Fruit fly (Drosophila melanogaster) whole organism, embryonic: ENCODE data around the gene Zdhhc8.

ENCODE experiments used
- Abd-B ChIP-seq: fragments of 200-800 bp; sonication (Bioruptor generic); optimal IDR thresholded peaks from 2 replicates; lab custom pipeline; 2018; ENCODE audit warnings: missing biosample characterization, mild to moderate bottlenecking, missing genetic modification characterization, moderate library complexity
- CG10267 ChIP-seq: fragments of 200-800 bp; sonication (Bioruptor generic); optimal IDR thresholded peaks from 2 replicates; lab custom pipeline; 2018; ENCODE audit warnings: missing biosample characterization, mild to moderate bottlenecking, missing genetic modification characterization, moderate library complexity
- CG11456 ChIP-seq: fragments of 200-800 bp; sonication (Bioruptor generic); IDR thresholded peaks from 3 replicates; pipeline ENCODE4 v1.3.6; 2022; ENCODE audit warnings: missing biosample characterization, missing genetic modification characterization
- CG12236 ChIP-seq: fragments of 200-800 bp; sonication (Bioruptor generic); optimal IDR thresholded peaks from 2 replicates; lab custom pipeline; 2016; ENCODE audit warnings: missing biosample characterization, missing genetic modification characterization
- CG12659 ChIP-seq: fragments of 200-800 bp; sonication (Bioruptor generic); optimal IDR thresholded peaks from 3 replicates; lab custom pipeline; 2017; ENCODE audit warnings: mild to moderate bottlenecking, missing biosample characterization, missing genetic modification reagents, missing genetic modification characterization
- CG13123 ChIP-seq: fragments of 200-800 bp; sonication (Bioruptor generic); optimal IDR thresholded peaks from 2 replicates; lab custom pipeline; 2016; ENCODE audit warnings: missing biosample characterization, missing genetic modification characterization
- CG13894 ChIP-seq: fragments of 200-800 bp; sonication (Bioruptor generic); optimal IDR thresholded peaks from 3 replicates; lab custom pipeline; 2018; ENCODE audit warnings: missing biosample characterization, mild to moderate bottlenecking, missing genetic modification characterization, moderate library complexity
- CG14441 ChIP-seq: fragments of 200-800 bp; sonication (Bioruptor generic); IDR thresholded peaks from 2 replicates; pipeline ENCODE4 v1.3.6; 2022; ENCODE audit warnings: missing biosample characterization, missing genetic modification characterization
- CG15011 ChIP-seq: fragments of 200-800 bp; sonication (Bioruptor generic); optimal IDR thresholded peaks from 3 replicates; lab custom pipeline; 2018; ENCODE audit warnings: missing biosample characterization, mild to moderate bottlenecking, missing genetic modification characterization
- CG17186 ChIP-seq: fragments of 200-800 bp; sonication (Bioruptor generic); optimal IDR thresholded peaks from 3 replicates; lab custom pipeline; 2017; ENCODE audit warnings: missing biosample characterization, missing genetic modification reagents, missing genetic modification characterization
- CG18262 ChIP-seq: fragments of 200-800 bp; optimal IDR thresholded peaks from 3 replicates; lab custom pipeline; 2019; ENCODE audit warnings: missing biosample characterization, mild to moderate bottlenecking, missing genetic modification characterization, moderate library complexity
- CG18476 ChIP-seq: fragments of 200-800 bp; sonication (Bioruptor generic); optimal IDR thresholded peaks from 2 replicates; lab custom pipeline; 2016; ENCODE audit warnings: missing biosample characterization, mild to moderate bottlenecking, missing genetic modification characterization
- CG30020 ChIP-seq: fragments of 200-800 bp; optimal IDR thresholded peaks from 2 replicates; lab custom pipeline; 2019; ENCODE audit warnings: missing biosample characterization, mild to moderate bottlenecking, missing genetic modification characterization, moderate library complexity
- CG4820 ChIP-seq: fragments of 200-800 bp; sonication (Bioruptor generic); optimal IDR thresholded peaks from 3 replicates; lab custom pipeline; 2016; ENCODE audit warnings: missing biosample characterization, missing genetic modification characterization
- CG6791 ChIP-seq: fragments of 200-800 bp; sonication (Bioruptor generic); IDR thresholded peaks from 3 replicates; pipeline ENCODE4 v1.3.6; 2022; ENCODE audit warnings: missing biosample characterization, missing genetic modification characterization; ENCODE audit not compliant: partially characterized antibody
- CG7271 ChIP-seq: fragments of 200-800 bp; sonication (Bioruptor generic); optimal IDR thresholded peaks from 2 replicates; lab custom pipeline; 2018; ENCODE audit warnings: missing biosample characterization, mild to moderate bottlenecking, missing genetic modification characterization, moderate library complexity
- CG7357 ChIP-seq: fragments of 200-800 bp; sonication (Bioruptor generic); IDR thresholded peaks from 3 replicates; pipeline ENCODE4 v1.3.6; 2022; ENCODE audit warnings: missing biosample characterization, missing genetic modification characterization
- CG7745 ChIP-seq: fragments of 200-800 bp; sonication (Bioruptor generic); optimal IDR thresholded peaks from 2 replicates; lab custom pipeline; 2018; ENCODE audit warnings: missing biosample characterization, mild to moderate bottlenecking, missing genetic modification characterization, moderate library complexity
- CG8944 ChIP-seq: fragments of 200-800 bp; sonication (Bioruptor generic); optimal IDR thresholded peaks from 3 replicates; lab custom pipeline; 2016; ENCODE audit warnings: missing biosample characterization, missing genetic modification characterization
- ERR ChIP-seq: fragments of 200-800 bp; sonication (Bioruptor generic); optimal IDR thresholded peaks from 2 replicates; lab custom pipeline; 2016; ENCODE audit warnings: missing biosample characterization, missing genetic modification characterization
- Fer2 ChIP-seq: fragments of 200-800 bp; sonication (Bioruptor generic); optimal IDR thresholded peaks from 2 replicates; lab custom pipeline; 2018; ENCODE audit warnings: missing biosample characterization, mild to moderate bottlenecking, missing genetic modification characterization, moderate library complexity
- Gsc ChIP-seq: fragments of 200-800 bp; sonication (Bioruptor generic); IDR thresholded peaks from 2 replicates; pipeline ENCODE4 v1.3.6; 2022; ENCODE audit warnings: missing biosample characterization, missing genetic modification characterization
- HmgD ChIP-seq: fragments of 200-800 bp; sonication (Bioruptor generic); optimal IDR thresholded peaks from 3 replicates; lab custom pipeline; 2016; ENCODE audit warnings: missing biosample characterization, missing genetic modification characterization
- Hr78 ChIP-seq, 2 experiments: fragments of 200-800 bp in 1 of 2; fragments of >200 bp in 1 of 2; sonication (Bioruptor generic) in 1 of 2; optimal IDR thresholded peaks; 2 replicates each; lab custom pipeline; 2017 to 2019; ENCODE audit warnings: missing biosample characterization in 2 of 2, missing genetic modification characterization in 2 of 2, mild to moderate bottlenecking in 1 of 2, moderate library complexity in 1 of 2
- Rx ChIP-seq: fragments of 200-800 bp; sonication (Bioruptor generic); IDR thresholded peaks from 2 replicates; pipeline ENCODE4 v1.3.6; 2022; ENCODE audit warnings: missing biosample characterization, missing genetic modification characterization
- bigmax ChIP-seq: fragments of 200-800 bp; sonication (Bioruptor generic); optimal IDR thresholded peaks from 2 replicates; lab custom pipeline; 2018; ENCODE audit warnings: missing biosample characterization, mild to moderate bottlenecking, missing genetic modification characterization
- btn ChIP-seq: fragments of 200-800 bp; sonication (Bioruptor generic); optimal IDR thresholded peaks from 2 replicates; lab custom pipeline; 2016; ENCODE audit warnings: missing biosample characterization, missing genetic modification characterization
- dimm ChIP-seq: fragments of 200-800 bp; sonication (Bioruptor generic); IDR thresholded peaks from 2 replicates; pipeline ENCODE4 v1.3.6; 2022; ENCODE audit warnings: missing biosample characterization, missing genetic modification characterization
- fd96Cb ChIP-seq: fragments of 200-800 bp; sonication (Bioruptor generic); optimal IDR thresholded peaks from 2 replicates; lab custom pipeline; 2018; ENCODE audit warnings: missing biosample characterization, mild to moderate bottlenecking, missing genetic modification characterization, moderate library complexity
- grn ChIP-seq: fragments of 200-800 bp; sonication (Bioruptor generic); optimal IDR thresholded peaks from 3 replicates; lab custom pipeline; 2017; ENCODE audit warnings: missing biosample characterization, missing genetic modification characterization
- hth ChIP-seq: fragments of >200 bp; optimal IDR thresholded peaks from 2 replicates; lab custom pipeline; 2017; ENCODE audit warnings: inconsistent platforms
- kah ChIP-seq: fragments of 200-800 bp; sonication (Bioruptor generic); optimal IDR thresholded peaks from 2 replicates; lab custom pipeline; 2018; ENCODE audit warnings: missing biosample characterization, mild to moderate bottlenecking, missing genetic modification characterization
- lilli ChIP-seq: fragments of 200-800 bp; sonication (Bioruptor generic); optimal IDR thresholded peaks from 3 replicates; lab custom pipeline; 2016; ENCODE audit warnings: missing biosample characterization, missing genetic modification characterization
- lmd ChIP-seq: fragments of 200-800 bp; sonication (Bioruptor generic); IDR thresholded peaks from 2 replicates; pipeline ENCODE4 v1.3.6; 2022; ENCODE audit warnings: missing biosample characterization, missing genetic modification characterization
- pan ChIP-seq, 4 experiments: fragments of >200 bp in 3 of 4; fragments of 200-800 bp in 1 of 4; sonication (Bioruptor generic) in 1 of 4; optimal IDR thresholded peaks in 3 of 4; IDR thresholded peaks in 1 of 4; 2 replicates each; pipeline versions ENCODE4 v1.3.6 to Lab custom; 2017 to 2022; ENCODE audit warnings: missing biosample characterization in 2 of 4, missing genetic modification characterization in 2 of 4, mixed read lengths in 1 of 4
- pros ChIP-seq: fragments of 200-800 bp; sonication (Bioruptor generic); optimal IDR thresholded peaks from 3 replicates; lab custom pipeline; 2019; ENCODE audit warnings: missing biosample characterization, mild to moderate bottlenecking, missing genetic modification characterization, moderate library complexity
- ranshi ChIP-seq: fragments of 200-800 bp; sonication (Bioruptor generic); IDR thresholded peaks from 2 replicates; pipeline ENCODE4 v1.3.6; 2022; ENCODE audit warnings: missing biosample characterization, missing genetic modification characterization
- repo ChIP-seq: fragments of 200-800 bp; sonication (Bioruptor generic); optimal IDR thresholded peaks from 2 replicates; lab custom pipeline; 2016; ENCODE audit warnings: missing biosample characterization, missing genetic modification characterization
- sc ChIP-seq, 3 experiments: fragments of >200 bp in 2 of 3; fragments of 200-800 bp in 1 of 3; sonication (Bioruptor generic) in 1 of 3; optimal IDR thresholded peaks; 2 replicates in 2 of 3; 3 replicates in 1 of 3; lab custom pipeline; 2017; ENCODE audit warnings: mild to moderate bottlenecking in 1 of 3, missing biosample characterization in 1 of 3, missing genetic modification characterization in 1 of 3, missing genetic modification reagents in 1 of 3
- schlank ChIP-seq: fragments of 200-800 bp; sonication (Bioruptor generic); optimal IDR thresholded peaks from 2 replicates; lab custom pipeline; 2018; ENCODE audit warnings: missing biosample characterization, mild to moderate bottlenecking, missing genetic modification characterization
- scrt ChIP-seq: fragments of 200-800 bp; sonication (Bioruptor generic); optimal IDR thresholded peaks from 2 replicates; lab custom pipeline; 2018; ENCODE audit warnings: missing biosample characterization, mild to moderate bottlenecking, missing genetic modification characterization, moderate library complexity
- sd ChIP-seq: fragments of 200-800 bp; sonication (Bioruptor generic); optimal IDR thresholded peaks from 3 replicates; lab custom pipeline; 2018; ENCODE audit warnings: missing biosample characterization, mild to moderate bottlenecking, missing genetic modification characterization, moderate library complexity
- sens-2 ChIP-seq: fragments of 200-800 bp; sonication (Bioruptor generic); IDR thresholded peaks from 2 replicates; pipeline ENCODE4 v1.3.6; 2022; ENCODE audit warnings: missing biosample characterization, missing genetic modification characterization
- sisA ChIP-seq: fragments of 200-800 bp; sonication (Bioruptor generic); IDR thresholded peaks from 2 replicates; pipeline ENCODE4 v1.3.6; 2022; ENCODE audit warnings: missing biosample characterization, missing genetic modification characterization
- sqz ChIP-seq: fragments of 200-800 bp; sonication (Bioruptor generic); optimal IDR thresholded peaks from 3 replicates; lab custom pipeline; 2018; ENCODE audit warnings: missing biosample characterization, mild to moderate bottlenecking, missing genetic modification characterization
- tap ChIP-seq: fragments of 200-800 bp; optimal IDR thresholded peaks from 3 replicates; lab custom pipeline; 2019; ENCODE audit warnings: missing biosample characterization, mild to moderate bottlenecking, missing genetic modification characterization, moderate library complexity

The Zdhhc8 gene

dm6 chrX:9344482-9345106 is 11.4 kb downstream of the Zdhhc8 start (continued):
- no peak for TF ChIP-seq sc (optimal IDR thresholded peaks at IDR 0.05; lab: Kevin White, UChicago)
- TF ChIP-seq sc (GFP tag; optimal IDR thresholded peaks at IDR 0.05; lab: Kevin White, UChicago), result no peak
- peak; percentile 46 for TF ChIP-seq CG18262
- TF ChIP-seq CG12659 (GFP tag; lab: Kevin White, UChicago), result peak; percentile 69
- peak; percentile 30 for TF ChIP-seq tap (tag; lab: Kevin White, UChicago)
- 0 out of 3 replicates have a peak, but pooled peaks have one; percentile 60 for TF ChIP-seq CG11456
- no peak for TF ChIP-seq bigmax
- no peak for TF ChIP-seq pan (optimal IDR thresholded peaks at IDR 0.05; lab: Kevin White, UChicago)
- peak in 1 of 2 experiments; percentile 63 for TF ChIP-seq pan (GFP tag; optimal IDR thresholded peaks at IDR 0.05 in 1 of 2, IDR thresholded peaks at IDR 0.05 in 1 of 2)
- no peak for TF ChIP-seq CG7745 (tag; lab: Kevin White, UChicago)
- no peak for TF ChIP-seq ranshi
- no peak for TF ChIP-seq CG13123
- 0 out of 3 replicates have a peak, but pooled peaks have one; percentile 34 for TF ChIP-seq CG7357 (GFP tag; lab: Robert Waterston, UW)
- no peak for TF ChIP-seq pros (GFP tag; lab: Kevin White, UChicago)
- peak; percentile 56 for TF ChIP-seq scrt (GFP tag; lab: Kevin White, UChicago)
- TF ChIP-seq CG4820 (GFP tag; lab: Kevin White, UChicago), result peak; percentile 1
- peak; percentile 22; the same call in 1 of the 2 replicates for TF ChIP-seq sisA (GFP tag; lab: Robert Waterston, UW)
- TF ChIP-seq btn (GFP tag; lab: Kevin White, UChicago), result no peak
- no peak for TF ChIP-seq lmd (GFP tag; lab: Robert Waterston, UW)
- TF ChIP-seq Hr78 (GFP tag; optimal IDR thresholded peaks at IDR 0.05; lab: Kevin White, UChicago), result peak in 1 of 2 experiments; percentile 23
- no peak for TF ChIP-seq dimm (GFP tag; lab: Robert Waterston, UW)
- TF ChIP-seq CG14441, result peak; percentile 25; the same call in 1 of the 2 replicates
- TF ChIP-seq Rx (GFP tag; lab: Robert Waterston, UW), result no peak; the same call in 1 of the 2 replicates
- TF ChIP-seq CG6791 (GFP tag; lab: Robert Waterston, UW), result no peak
- TF ChIP-seq sqz (GFP tag; lab: Kevin White, UChicago), result no peak
- no peak for TF ChIP-seq CG12236 (GFP tag; lab: Kevin White, UChicago)
- no peak for TF ChIP-seq CG8944 (GFP tag; lab: Kevin White, UChicago)
- no peak for TF ChIP-seq sd
- no peak for TF ChIP-seq CG17186 (GFP tag; lab: Kevin White, UChicago)
- peak; percentile 59 for TF ChIP-seq lilli
- TF ChIP-seq Fer2 (tag; lab: Kevin White, UChicago), result peak; percentile 33
- TF ChIP-seq kah (GFP tag; lab: Kevin White, UChicago), result no peak
- TF ChIP-seq fd96Cb (tag; lab: Kevin White, UChicago), result peak; percentile 34
- TF ChIP-seq sens-2 (GFP tag; lab: Robert Waterston, UW), result no peak

dm6 chrX:9343480-9344477 is 12.2 kb downstream of the Zdhhc8 start:
- TF ChIP-seq ERR (peak; percentile 64), Abd-B (GFP tag; lab: Kevin White, UChicago) (no peak), CG13894 (tag; lab: Kevin White, UChicago) (peak; percentile 7), HmgD (no peak), CG7271 (tag; lab: Kevin White, UChicago) (no peak), schlank (tag; lab: Kevin White, UChicago) (peak; percentile 67), CG15011 (GFP tag; lab: Kevin White, UChicago) (peak; percentile 47), bigmax (no peak), grn (GFP tag; lab: Kevin White, UChicago) (no peak), Gsc (GFP tag; lab: Robert Waterston, UW) (no peak), CG14441 (peak; percentile 73), Rx (GFP tag; lab: Robert Waterston, UW) (0 out of 2 replicates have a peak, but pooled peaks have one; percentile 14), CG18476 (no peak), CG30020 (tag; lab: Kevin White, UChicago) (no peak), CG10267 (tag; lab: Kevin White, UChicago) (no peak), hth (no peak), repo (GFP tag; lab: Kevin White, UChicago) (peak; percentile 38)
